Fruit fly (Drosophila melanogaster): ENCODE results near the gene CG31368.

The CG31368 gene

dm6 chr3R:11920605-11921004 lies 38.0 kb downstream of the CG31368 start (continued):
- TF ChIP-seq BEAF-32 (GFP tag; optimal IDR thresholded peaks at IDR 0.05) (no peak), Dek (tag; optimal IDR thresholded peaks at IDR 0.05) (no peak), BtbVII (GFP tag; optimal IDR thresholded peaks at IDR 0.05) (peak; percentile 25), CG4820 (GFP tag; optimal IDR thresholded peaks at IDR 0.05) (no peak), CG12942 (GFP tag; optimal IDR thresholded peaks at IDR 0.05) (no peak), fd102C (GFP tag; optimal IDR thresholded peaks at IDR 0.05) (no peak), CG1529 (GFP tag; optimal IDR thresholded peaks at IDR 0.05) (no peak), CG4424 (GFP tag; optimal IDR thresholded peaks at IDR 0.05) (peak; percentile 26), CG12219 (GFP tag; optimal IDR thresholded peaks at IDR 0.05) (peak; percentile 12), pho (GFP tag; optimal IDR thresholded peaks at IDR 0.05) (no peak), ci (GFP tag; IDR thresholded peaks at IDR 0.05) (0 out of 3 replicates have a peak, but pooled peaks have one; percentile 22), CG34376 (GFP tag; optimal IDR thresholded peaks at IDR 0.05) (no peak), CG18476 (GFP tag; optimal IDR thresholded peaks at IDR 0.05) (no peak), hth (optimal IDR thresholded peaks at IDR 0.05) (no peak), CG11093 (GFP tag; IDR thresholded peaks at IDR 0.05) (0 out of 3 replicates have a peak, but pooled peaks have one; percentile 37), CG32772 (GFP tag; IDR thresholded peaks at IDR 0.05) (0 out of 2 replicates have a peak, but pooled peaks have one; percentile 23), CG7987 (GFP tag; optimal IDR thresholded peaks at IDR 0.05) (no peak), CG18599 (GFP tag; optimal IDR thresholded peaks at IDR 0.05) (peak; percentile 43), CG13775 (GFP tag; optimal IDR thresholded peaks at IDR 0.05) (peak; percentile 11), CG14860 (GFP tag; IDR thresholded peaks at IDR 0.05; ENCODE audit: partially characterized antibody) (no peak), CG12769 (tag; optimal IDR thresholded peaks at IDR 0.05) (peak; percentile 20), CG17612 (GFP tag; IDR thresholded peaks at IDR 0.05) (no peak), Hr51 (GFP tag; optimal IDR thresholded peaks at IDR 0.05) (peak in 1 of 2 experiments; percentile 30), CG10366 (GFP tag; IDR thresholded peaks at IDR 0.05) (peak; percentile 21; the same call in 1 of the 2 replicates), tgo (GFP tag; IDR thresholded peaks at IDR 0.05) (peak; percentile 46; the same call in 2 of the 3 replicates), CG12071 (GFP tag; optimal IDR thresholded peaks at IDR 0.05) (no peak), sna (GFP tag; IDR thresholded peaks at IDR 0.05; ENCODE audit: partially characterized antibody) (no peak), CG31388 (GFP tag; optimal IDR thresholded peaks at IDR 0.05) (no peak), tap (tag; optimal IDR thresholded peaks at IDR 0.05) (peak; percentile 24), CG2120 (GFP tag; optimal IDR thresholded peaks at IDR 0.05) (peak; percentile 27), CG1024 (GFP tag; IDR thresholded peaks at IDR 0.05) (0 out of 2 replicates have a peak, but pooled peaks have one; percentile 3), mld (GFP tag; IDR thresholded peaks at IDR 0.05; ENCODE audit: partially characterized antibody) (no peak), tup (GFP tag; optimal IDR thresholded peaks at IDR 0.05) (no peak), ro (GFP tag; IDR thresholded peaks at IDR 0.05) (no peak), CG8089 (GFP tag; optimal IDR thresholded peaks at IDR 0.05) (no peak), Gsc (GFP tag; IDR thresholded peaks at IDR 0.05) (no peak), Chrac-16 (GFP tag; optimal IDR thresholded peaks at IDR 0.05) (peak; percentile 0), ranshi (GFP tag; IDR thresholded peaks at IDR 0.05) (peak; percentile 25; the same call in 1 of the 2 replicates), bsh (GFP tag; optimal IDR thresholded peaks at IDR 0.05) (peak in 1 of 2 experiments; percentile 68), CG17186 (GFP tag; optimal IDR thresholded peaks at IDR 0.05) (no peak), Awh (GFP tag; IDR thresholded peaks at IDR 0.05) (no peak), CG17385 (GFP tag; optimal IDR thresholded peaks at IDR 0.05) (peak; percentile 24), CG4282 (GFP tag; optimal IDR thresholded peaks at IDR 0.05) (no peak), CG17568 (GFP tag; optimal IDR thresholded peaks at IDR 0.05) (no peak), Antp (GFP tag; optimal IDR thresholded peaks at IDR 0.05) (peak; percentile 35), salm (tag; optimal IDR thresholded peaks at IDR 0.05) (no peak), Asciz (GFP tag; optimal IDR thresholded peaks at IDR 0.05) (no peak), CG8388 (GFP tag; optimal IDR thresholded peaks at IDR 0.05) (no peak), ind (GFP tag; optimal IDR thresholded peaks at IDR 0.05) (peak; percentile 25), lmd (GFP tag; IDR thresholded peaks at IDR 0.05) (peak; percentile 52; the same call in 1 of the 2 replicates)

All from whole organism, embryonic.